Fruit fly (Drosophila melanogaster) whole organism: Measurements from ENCODE around the gene Bin1.

Experiments used
- CG8478 ChIP-seq: fragments of >200 bp; optimal IDR thresholded peaks from 2 replicates; lab custom pipeline; 2018; ENCODE audit warnings: inconsistent platforms
- Dll ChIP-seq: fragments of >200 bp; optimal IDR thresholded peaks from 2 replicates; lab custom pipeline; 2017
- EcR ChIP-seq, 2 experiments: fragments of >200 bp; optimal IDR thresholded peaks; 2 replicates each; lab custom pipeline; 2017; ENCODE audit warnings: missing biosample characterization in 2 of 2, missing genetic modification characterization in 2 of 2, missing genetic modification reagents in 2 of 2
- pan ChIP-seq: fragments of >200 bp; optimal IDR thresholded peaks from 2 replicates; lab custom pipeline; 2017
- psq ChIP-seq: fragments of >200 bp; optimal IDR thresholded peaks from 2 replicates; lab custom pipeline; 2017
- usp ChIP-seq: fragments of >200 bp; optimal IDR thresholded peaks from 2 replicates; lab custom pipeline; 2017; ENCODE audit warnings: missing biosample characterization, missing genetic modification characterization, mixed read lengths

dm6 chr3R:16210808-16211578 is 21.6 kb upstream of the Bin1 start:
- TF ChIP-seq CG8478 (lab: Kevin White, UChicago): no peak
- TF ChIP-seq pan (lab: Kevin White, UChicago): no peak
- TF ChIP-seq Dll (lab: Kevin White, UChicago): no peak
- TF ChIP-seq psq: no peak
- TF ChIP-seq EcR (GFP tag; optimal IDR thresholded peaks at IDR 0.05; lab: Kevin White, UChicago): no peak
- TF ChIP-seq usp: no peak
